Worm (Caenorhabditis elegans) whole organism, L3 larva: ENCODE measurements around the gene alkb-8.

ENCODE experiments used
- R02D3.7 ChIP-seq: fragments of 150-350 bp; optimal IDR thresholded peaks from 2 replicates; lab custom pipeline; 2014; ENCODE audit warnings: missing biosample characterization, missing genetic modification characterization
- ZK546.5 ChIP-seq: sonication (generic microtip); optimal IDR thresholded peaks from 2 replicates; lab custom pipeline; 2017; ENCODE audit warnings: missing biosample characterization, missing genetic modification characterization
- aly-2 ChIP-seq: fragments of 150-350 bp; optimal IDR thresholded peaks from 2 replicates; lab custom pipeline; 2014; ENCODE audit warnings: missing biosample characterization, missing genetic modification characterization
- ama-1 ChIP-seq: fragments of 150-350 bp; optimal IDR thresholded peaks from 2 replicates; lab custom pipeline; 2018
- ceh-16 ChIP-seq: sonication (generic microtip); optimal IDR thresholded peaks from 2 replicates; lab custom pipeline; 2017; ENCODE audit warnings: missing biosample characterization, missing genetic modification characterization
- ceh-28 ChIP-seq: fragments of 150-350 bp; optimal IDR thresholded peaks from 2 replicates; lab custom pipeline; 2014; ENCODE audit warnings: missing biosample characterization, missing genetic modification reagents, missing genetic modification characterization
- ceh-82 ChIP-seq: fragments of 150-350 bp; optimal IDR thresholded peaks from 2 replicates; lab custom pipeline; 2014; ENCODE audit warnings: missing biosample characterization, missing genetic modification characterization
- ceh-9 ChIP-seq: sonication (generic microtip); optimal IDR thresholded peaks from 2 replicates; lab custom pipeline; 2018; ENCODE audit warnings: missing biosample characterization, missing genetic modification characterization
- egl-27 ChIP-seq: sonication (generic microtip); optimal IDR thresholded peaks from 4 replicates; lab custom pipeline; 2017; ENCODE audit warnings: missing biosample characterization, missing genetic modification reagents, missing genetic modification characterization
- elt-1 ChIP-seq: fragments of 150-350 bp; optimal IDR thresholded peaks from 2 replicates; lab custom pipeline; 2014; ENCODE audit warnings: missing biosample characterization, missing genetic modification characterization
- elt-2 ChIP-seq: sonication (generic microtip); optimal IDR thresholded peaks from 2 replicates; lab custom pipeline; 2016; ENCODE audit warnings: missing genetic modification reagents, mild to moderate bottlenecking, missing genetic modification characterization, missing compliant biosample characterization
- elt-3 ChIP-seq, 3 experiments: fragments of 150-350 bp in 1 of 3; sonication (generic microtip) in 2 of 3; optimal IDR thresholded peaks; 2 replicates in 2 of 3; 4 replicates in 1 of 3; lab custom pipeline; 2014 to 2017; ENCODE audit warnings: missing biosample characterization in 3 of 3, missing genetic modification characterization in 3 of 3
- eor-1 ChIP-seq, 2 experiments: fragments of 150-350 bp; optimal IDR thresholded peaks; 2 replicates each; lab custom pipeline; 2014 to 2018; ENCODE audit warnings: missing biosample characterization in 2 of 2, missing genetic modification characterization in 2 of 2
- fkh-10 ChIP-seq: sonication (generic microtip); optimal IDR thresholded peaks from 2 replicates; lab custom pipeline; 2017; ENCODE audit warnings: missing biosample characterization, missing genetic modification reagents, missing genetic modification characterization
- fkh-2 ChIP-seq: fragments of 150-350 bp; optimal IDR thresholded peaks from 2 replicates; lab custom pipeline; 2014; ENCODE audit warnings: missing biosample characterization, missing genetic modification reagents, missing genetic modification characterization
- fos-1 ChIP-seq: fragments of 150-350 bp; optimal IDR thresholded peaks from 2 replicates; lab custom pipeline; 2014; ENCODE audit warnings: missing biosample characterization, missing genetic modification characterization
- hmg-11 ChIP-seq: sonication (generic microtip); optimal IDR thresholded peaks from 2 replicates; lab custom pipeline; 2016; ENCODE audit warnings: missing genetic modification characterization, missing compliant biosample characterization
- jun-1 ChIP-seq: fragments of 150-350 bp; optimal IDR thresholded peaks from 2 replicates; lab custom pipeline; 2014; ENCODE audit warnings: missing biosample characterization, missing genetic modification reagents, missing genetic modification characterization
- lin-15B ChIP-seq: fragments of 150-350 bp; optimal IDR thresholded peaks from 2 replicates; lab custom pipeline; 2014; ENCODE audit warnings: missing biosample characterization, missing genetic modification characterization
- lsy-12 ChIP-seq: sonication (generic microtip); optimal IDR thresholded peaks from 2 replicates; lab custom pipeline; 2016; ENCODE audit warnings: mild to moderate bottlenecking, missing genetic modification characterization, missing compliant biosample characterization
- mml-1 ChIP-seq: fragments of 150-350 bp; sonication (generic microtip); optimal IDR thresholded peaks from 3 replicates; lab custom pipeline; 2014; ENCODE audit warnings: missing biosample characterization, missing genetic modification characterization
- nhr-11 ChIP-seq: fragments of 150-350 bp; optimal IDR thresholded peaks from 2 replicates; lab custom pipeline; 2014; ENCODE audit warnings: missing biosample characterization, missing genetic modification characterization
- nhr-23 ChIP-seq: fragments of 150-350 bp; optimal IDR thresholded peaks from 2 replicates; lab custom pipeline; 2014; ENCODE audit warnings: missing biosample characterization, missing genetic modification reagents, missing genetic modification characterization
- nhr-237 ChIP-seq: fragments of 150-350 bp; optimal IDR thresholded peaks from 2 replicates; lab custom pipeline; 2014; ENCODE audit warnings: missing biosample characterization, missing genetic modification characterization
- nhr-25 ChIP-seq: sonication (generic microtip); optimal IDR thresholded peaks from 2 replicates; lab custom pipeline; 2017; ENCODE audit warnings: missing biosample characterization, missing genetic modification characterization
- nhr-28 ChIP-seq: fragments of 150-350 bp; optimal IDR thresholded peaks from 2 replicates; lab custom pipeline; 2014; ENCODE audit warnings: missing biosample characterization, missing genetic modification characterization
- nhr-77 ChIP-seq: fragments of 150-350 bp; optimal IDR thresholded peaks from 2 replicates; lab custom pipeline; 2014; ENCODE audit warnings: missing biosample characterization, missing genetic modification characterization
- pha-4 ChIP-seq: fragments of 150-350 bp; optimal IDR thresholded peaks from 2 replicates; lab custom pipeline; 2014; ENCODE audit warnings: missing biosample characterization, missing genetic modification reagents, missing genetic modification characterization
- pqm-1 ChIP-seq: fragments of 150-350 bp; optimal IDR thresholded peaks from 2 replicates; lab custom pipeline; 2017; ENCODE audit warnings: missing biosample characterization, missing genetic modification characterization, inconsistent platforms
- sea-2 ChIP-seq: fragments of 150-350 bp; sonication (generic microtip); optimal IDR thresholded peaks from 4 replicates; lab custom pipeline; 2014; ENCODE audit warnings: missing biosample characterization, missing genetic modification reagents, missing genetic modification characterization
- skn-1 ChIP-seq: fragments of 150-350 bp; optimal IDR thresholded peaks from 2 replicates; lab custom pipeline; 2014; ENCODE audit warnings: missing biosample characterization, missing genetic modification characterization
- snpc-4 ChIP-seq: fragments of 150-350 bp; optimal IDR thresholded peaks from 2 replicates; lab custom pipeline; 2014; ENCODE audit warnings: missing biosample characterization, missing genetic modification characterization
- tbx-2 ChIP-seq: sonication (generic microtip); optimal IDR thresholded peaks from 2 replicates; lab custom pipeline; 2016; ENCODE audit warnings: mild to moderate bottlenecking, missing genetic modification characterization, missing compliant biosample characterization
- unc-39 ChIP-seq: sonication (generic microtip); optimal IDR thresholded peaks from 4 replicates; lab custom pipeline; 2017; ENCODE audit warnings: missing biosample characterization, missing genetic modification characterization
- unc-62 ChIP-seq: fragments of 150-350 bp; sonication (generic microtip); optimal IDR thresholded peaks from 4 replicates; lab custom pipeline; 2014; ENCODE audit warnings: missing biosample characterization, missing genetic modification reagents, missing genetic modification characterization
- ztf-4 ChIP-seq: fragments of 150-350 bp; optimal IDR thresholded peaks from 2 replicates; lab custom pipeline; 2014; ENCODE audit warnings: missing biosample characterization, missing genetic modification characterization

alkb-8 gene

ce11 chrIII:3713163-3713562 is 4.0 kb downstream of the alkb-8 start, which contains the start of gene nrde-1:
Gene nrde-1, plus strand, starts transcription at chrIII:3713463.
- TF ChIP-seq tbx-2 (tag; lab: Kevin White, UChicago) (no peak), ceh-9 (tag; lab: Kevin White, UChicago) (no peak), ZK546.5 (tag; lab: Kevin White, UChicago) (no peak), hmg-11 (tag; lab: Kevin White, UChicago) (no peak), elt-2 (no peak), unc-39 (tag; lab: Kevin White, UChicago) (no peak), nhr-25 (tag; lab: Kevin White, UChicago) (no peak), fos-1 (tag; lab: Kevin White, UChicago) (no peak), nhr-28 (tag; lab: Kevin White, UChicago) (no peak)

- TF ChIP-seq R02D3.7 (tag; lab: Kevin White, UChicago) = peak; percentile 62
- peak; percentile 9 for TF ChIP-seq hmg-11 (tag; lab: Kevin White, UChicago)
- no peak for TF ChIP-seq ama-1 (lab: Kevin White, UChicago)
Observed at ce11 chrIII:3716073-3716659, 7.0 kb downstream of the alkb-8 start.

ce11 chrIII:3719564-3719963 is 10.4 kb downstream of the alkb-8 start, which contains the start of gene C14B1.8:
Gene C14B1.8, minus strand, starts transcription at chrIII:3719680.
- TF ChIP-seq lin-15B (tag; lab: Kevin White, UChicago) (peak; percentile 51), egl-27 (no peak)

- TF ChIP-seq nhr-28 (tag; lab: Kevin White, UChicago) (no peak), ztf-4 (tag; lab: Kevin White, UChicago) (no peak), hmg-11 (tag; lab: Kevin White, UChicago) (no peak), nhr-11 (tag; lab: Kevin White, UChicago) (no peak), unc-62 (GFP tag; lab: Kevin White, UChicago) (no peak), pqm-1 (no peak), lsy-12 (tag; lab: Kevin White, UChicago) (no peak), nhr-23 (no peak), sea-2 (GFP tag; lab: Kevin White, UChicago) (no peak), ama-1 (lab: Kevin White, UChicago) (no peak), skn-1 (tag; lab: Kevin White, UChicago) (no peak), fkh-2 (tag; lab: Kevin White, UChicago) (no peak), pha-4 (tag; lab: Kevin White, UChicago) (no peak), jun-1 (tag; lab: Kevin White, UChicago) (no peak), eor-1 (tag; optimal IDR thresholded peaks at IDR 0.05; lab: Kevin White, UChicago) (no peak), elt-1 (tag; lab: Kevin White, UChicago) (no peak), snpc-4 (tag; lab: Kevin White, UChicago) (no peak)
Observed at ce11 chrIII:3723726-3724125, 14.6 kb downstream of the alkb-8 start.

ce11 chrIII:3724880-3725279 is 15.8 kb downstream of the alkb-8 start, which contains the start of gene C14B1.12:
Gene C14B1.12, minus strand, starts transcription at chrIII:3724980.
- TF ChIP-seq ceh-16 (no peak), nhr-77 (no peak), lin-15B (tag; lab: Kevin White, UChicago) (no peak), nhr-237 (tag; lab: Kevin White, UChicago) (no peak), snpc-4 (tag; lab: Kevin White, UChicago) (no peak), pqm-1 (no peak), tbx-2 (tag; lab: Kevin White, UChicago) (no peak), fkh-10 (no peak), pha-4 (tag; lab: Kevin White, UChicago) (no peak), hmg-11 (tag; lab: Kevin White, UChicago) (no peak)

- TF ChIP-seq nhr-11 (tag; lab: Kevin White, UChicago) (no peak), unc-62 (GFP tag; lab: Kevin White, UChicago) (no peak), nhr-25 (tag; lab: Kevin White, UChicago) (no peak), ceh-28 (tag; lab: Kevin White, UChicago) (no peak), nhr-23 (no peak), R02D3.7 (tag; lab: Kevin White, UChicago) (no peak), ceh-16 (no peak), ceh-82 (tag; lab: Kevin White, UChicago) (no peak), mml-1 (tag; lab: Kevin White, UChicago) (no peak), fkh-2 (tag; lab: Kevin White, UChicago) (no peak), aly-2 (tag; lab: Kevin White, UChicago) (no peak), nhr-237 (tag; lab: Kevin White, UChicago) (no peak), ceh-9 (tag; lab: Kevin White, UChicago) (no peak), ztf-4 (tag; lab: Kevin White, UChicago) (no peak), eor-1 (tag; optimal IDR thresholded peaks at IDR 0.05; lab: Kevin White, UChicago) (no peak), elt-3 (tag; optimal IDR thresholded peaks at IDR 0.05; lab: Kevin White, UChicago) (no peak), sea-2 (GFP tag; lab: Kevin White, UChicago) (no peak), nhr-77 (no peak)
Observed at ce11 chrIII:3726443-3726842, 17.3 kb downstream of the alkb-8 start, which contains the start of gene gldi-5. Gene gldi-5, minus strand, starts transcription at chrIII:3726500.
